Worm (Caenorhabditis elegans) whole organism, L3 larva: Measurements from ENCODE around the gene fbxb-104.

Source experiments
- R02D3.7 ChIP-seq: fragments of 150-350 bp; optimal IDR thresholded peaks from 2 replicates; lab custom pipeline; 2014; ENCODE audit warnings: missing biosample characterization, missing genetic modification characterization
- ZK546.5 ChIP-seq: sonication (generic microtip); optimal IDR thresholded peaks from 2 replicates; lab custom pipeline; 2017; ENCODE audit warnings: missing biosample characterization, missing genetic modification characterization
- aly-2 ChIP-seq: fragments of 150-350 bp; optimal IDR thresholded peaks from 2 replicates; lab custom pipeline; 2014; ENCODE audit warnings: missing biosample characterization, missing genetic modification characterization
- ama-1 ChIP-seq: fragments of 150-350 bp; optimal IDR thresholded peaks from 2 replicates; lab custom pipeline; 2018
- ceh-16 ChIP-seq: sonication (generic microtip); optimal IDR thresholded peaks from 2 replicates; lab custom pipeline; 2017; ENCODE audit warnings: missing biosample characterization, missing genetic modification characterization
- ceh-28 ChIP-seq: fragments of 150-350 bp; optimal IDR thresholded peaks from 2 replicates; lab custom pipeline; 2014; ENCODE audit warnings: missing biosample characterization, missing genetic modification reagents, missing genetic modification characterization
- ceh-82 ChIP-seq: fragments of 150-350 bp; optimal IDR thresholded peaks from 2 replicates; lab custom pipeline; 2014; ENCODE audit warnings: missing biosample characterization, missing genetic modification characterization
- ceh-9 ChIP-seq: sonication (generic microtip); optimal IDR thresholded peaks from 2 replicates; lab custom pipeline; 2018; ENCODE audit warnings: missing biosample characterization, missing genetic modification characterization
- daf-12 ChIP-seq: fragments of 150-350 bp; optimal IDR thresholded peaks from 2 replicates; lab custom pipeline; 2014; ENCODE audit warnings: missing biosample characterization, missing genetic modification reagents, missing genetic modification characterization
- egl-27 ChIP-seq: sonication (generic microtip); optimal IDR thresholded peaks from 4 replicates; lab custom pipeline; 2017; ENCODE audit warnings: missing biosample characterization, missing genetic modification reagents, missing genetic modification characterization
- egl-5 ChIP-seq: fragments of 150-350 bp; optimal IDR thresholded peaks from 2 replicates; lab custom pipeline; 2017; ENCODE audit warnings: missing biosample characterization, missing genetic modification reagents, missing genetic modification characterization, inconsistent platforms
- elt-1 ChIP-seq: fragments of 150-350 bp; optimal IDR thresholded peaks from 2 replicates; lab custom pipeline; 2014; ENCODE audit warnings: missing biosample characterization, missing genetic modification characterization
- elt-2 ChIP-seq: sonication (generic microtip); optimal IDR thresholded peaks from 2 replicates; lab custom pipeline; 2016; ENCODE audit warnings: missing genetic modification reagents, mild to moderate bottlenecking, missing genetic modification characterization, missing compliant biosample characterization
- elt-3 ChIP-seq, 3 experiments: fragments of 150-350 bp in 1 of 3; sonication (generic microtip) in 2 of 3; optimal IDR thresholded peaks; 2 replicates in 2 of 3; 4 replicates in 1 of 3; lab custom pipeline; 2014 to 2017; ENCODE audit warnings: missing biosample characterization in 3 of 3, missing genetic modification characterization in 3 of 3
- eor-1 ChIP-seq, 2 experiments: fragments of 150-350 bp; optimal IDR thresholded peaks; 2 replicates each; lab custom pipeline; 2014 to 2018; ENCODE audit warnings: missing biosample characterization in 2 of 2, missing genetic modification characterization in 2 of 2
- fkh-10 ChIP-seq: sonication (generic microtip); optimal IDR thresholded peaks from 2 replicates; lab custom pipeline; 2017; ENCODE audit warnings: missing biosample characterization, missing genetic modification reagents, missing genetic modification characterization
- fkh-2 ChIP-seq: fragments of 150-350 bp; optimal IDR thresholded peaks from 2 replicates; lab custom pipeline; 2014; ENCODE audit warnings: missing biosample characterization, missing genetic modification reagents, missing genetic modification characterization
- fos-1 ChIP-seq: fragments of 150-350 bp; optimal IDR thresholded peaks from 2 replicates; lab custom pipeline; 2014; ENCODE audit warnings: missing biosample characterization, missing genetic modification characterization
- hmg-11 ChIP-seq: sonication (generic microtip); optimal IDR thresholded peaks from 2 replicates; lab custom pipeline; 2016; ENCODE audit warnings: missing genetic modification characterization, missing compliant biosample characterization
- jun-1 ChIP-seq: fragments of 150-350 bp; optimal IDR thresholded peaks from 2 replicates; lab custom pipeline; 2014; ENCODE audit warnings: missing biosample characterization, missing genetic modification reagents, missing genetic modification characterization
- lin-15B ChIP-seq: fragments of 150-350 bp; optimal IDR thresholded peaks from 2 replicates; lab custom pipeline; 2014; ENCODE audit warnings: missing biosample characterization, missing genetic modification characterization
- lin-39 ChIP-seq: fragments of 150-350 bp; optimal IDR thresholded peaks from 2 replicates; lab custom pipeline; 2018; ENCODE audit warnings: missing biosample characterization, missing genetic modification reagents, missing genetic modification characterization
- lsy-12 ChIP-seq: sonication (generic microtip); optimal IDR thresholded peaks from 2 replicates; lab custom pipeline; 2016; ENCODE audit warnings: mild to moderate bottlenecking, missing genetic modification characterization, missing compliant biosample characterization
- mdl-1 ChIP-seq: fragments of 150-350 bp; optimal IDR thresholded peaks from 2 replicates; lab custom pipeline; 2014; ENCODE audit warnings: missing biosample characterization, missing genetic modification characterization
- mml-1 ChIP-seq: fragments of 150-350 bp; sonication (generic microtip); optimal IDR thresholded peaks from 3 replicates; lab custom pipeline; 2014; ENCODE audit warnings: missing biosample characterization, missing genetic modification characterization
- nfya-1 ChIP-seq: sonication (generic microtip); optimal IDR thresholded peaks from 2 replicates; lab custom pipeline; 2017; ENCODE audit warnings: missing genetic modification characterization, mild to moderate bottlenecking, missing compliant biosample characterization, antibody characterized with exemption, moderate library complexity; ENCODE audit not compliant: insufficient read depth
- nhr-11 ChIP-seq: fragments of 150-350 bp; optimal IDR thresholded peaks from 2 replicates; lab custom pipeline; 2014; ENCODE audit warnings: missing biosample characterization, missing genetic modification characterization
- nhr-12 ChIP-seq: fragments of 150-350 bp; optimal IDR thresholded peaks from 2 replicates; lab custom pipeline; 2014; ENCODE audit warnings: missing biosample characterization, missing genetic modification characterization
- nhr-23 ChIP-seq: fragments of 150-350 bp; optimal IDR thresholded peaks from 2 replicates; lab custom pipeline; 2014; ENCODE audit warnings: missing biosample characterization, missing genetic modification reagents, missing genetic modification characterization
- nhr-237 ChIP-seq: fragments of 150-350 bp; optimal IDR thresholded peaks from 2 replicates; lab custom pipeline; 2014; ENCODE audit warnings: missing biosample characterization, missing genetic modification characterization
- nhr-25 ChIP-seq: sonication (generic microtip); optimal IDR thresholded peaks from 2 replicates; lab custom pipeline; 2017; ENCODE audit warnings: missing biosample characterization, missing genetic modification characterization
- nhr-28 ChIP-seq: fragments of 150-350 bp; optimal IDR thresholded peaks from 2 replicates; lab custom pipeline; 2014; ENCODE audit warnings: missing biosample characterization, missing genetic modification characterization
- nhr-43 ChIP-seq: sonication (generic microtip); optimal IDR thresholded peaks from 2 replicates; lab custom pipeline; 2016; ENCODE audit warnings: mild to moderate bottlenecking, missing genetic modification characterization, missing compliant biosample characterization; ENCODE audit not compliant: poor library complexity, severe bottlenecking
- nhr-67 ChIP-seq: fragments of 150-350 bp; optimal IDR thresholded peaks from 2 replicates; lab custom pipeline; 2014; ENCODE audit warnings: missing biosample characterization, missing genetic modification characterization
- nhr-76 ChIP-seq: fragments of 150-350 bp; sonication (generic microtip); optimal IDR thresholded peaks from 5 replicates; lab custom pipeline; 2014; ENCODE audit warnings: missing biosample characterization, missing genetic modification characterization
- nhr-77 ChIP-seq: fragments of 150-350 bp; optimal IDR thresholded peaks from 2 replicates; lab custom pipeline; 2014; ENCODE audit warnings: missing biosample characterization, missing genetic modification characterization
- pha-4 ChIP-seq: fragments of 150-350 bp; optimal IDR thresholded peaks from 2 replicates; lab custom pipeline; 2014; ENCODE audit warnings: missing biosample characterization, missing genetic modification reagents, missing genetic modification characterization
- pqm-1 ChIP-seq: fragments of 150-350 bp; optimal IDR thresholded peaks from 2 replicates; lab custom pipeline; 2017; ENCODE audit warnings: missing biosample characterization, missing genetic modification characterization, inconsistent platforms
- sea-2 ChIP-seq: fragments of 150-350 bp; sonication (generic microtip); optimal IDR thresholded peaks from 4 replicates; lab custom pipeline; 2014; ENCODE audit warnings: missing biosample characterization, missing genetic modification reagents, missing genetic modification characterization
- skn-1 ChIP-seq: fragments of 150-350 bp; optimal IDR thresholded peaks from 2 replicates; lab custom pipeline; 2014; ENCODE audit warnings: missing biosample characterization, missing genetic modification characterization
- snpc-4 ChIP-seq: fragments of 150-350 bp; optimal IDR thresholded peaks from 2 replicates; lab custom pipeline; 2014; ENCODE audit warnings: missing biosample characterization, missing genetic modification characterization
- tbx-2 ChIP-seq: sonication (generic microtip); optimal IDR thresholded peaks from 2 replicates; lab custom pipeline; 2016; ENCODE audit warnings: mild to moderate bottlenecking, missing genetic modification characterization, missing compliant biosample characterization
- unc-39 ChIP-seq: sonication (generic microtip); optimal IDR thresholded peaks from 4 replicates; lab custom pipeline; 2017; ENCODE audit warnings: missing biosample characterization, missing genetic modification characterization
- unc-62 ChIP-seq: fragments of 150-350 bp; sonication (generic microtip); optimal IDR thresholded peaks from 4 replicates; lab custom pipeline; 2014; ENCODE audit warnings: missing biosample characterization, missing genetic modification reagents, missing genetic modification characterization
- zag-1 ChIP-seq: fragments of 150-350 bp; optimal IDR thresholded peaks from 2 replicates; lab custom pipeline; 2014; ENCODE audit warnings: missing biosample characterization, missing genetic modification characterization
- ztf-11 ChIP-seq: fragments of 150-350 bp; optimal IDR thresholded peaks from 2 replicates; lab custom pipeline; 2014; ENCODE audit warnings: missing biosample characterization, missing genetic modification characterization
- ztf-4 ChIP-seq: fragments of 150-350 bp; optimal IDR thresholded peaks from 2 replicates; lab custom pipeline; 2014; ENCODE audit warnings: missing biosample characterization, missing genetic modification characterization

Gene fbxb-104

DNA sequence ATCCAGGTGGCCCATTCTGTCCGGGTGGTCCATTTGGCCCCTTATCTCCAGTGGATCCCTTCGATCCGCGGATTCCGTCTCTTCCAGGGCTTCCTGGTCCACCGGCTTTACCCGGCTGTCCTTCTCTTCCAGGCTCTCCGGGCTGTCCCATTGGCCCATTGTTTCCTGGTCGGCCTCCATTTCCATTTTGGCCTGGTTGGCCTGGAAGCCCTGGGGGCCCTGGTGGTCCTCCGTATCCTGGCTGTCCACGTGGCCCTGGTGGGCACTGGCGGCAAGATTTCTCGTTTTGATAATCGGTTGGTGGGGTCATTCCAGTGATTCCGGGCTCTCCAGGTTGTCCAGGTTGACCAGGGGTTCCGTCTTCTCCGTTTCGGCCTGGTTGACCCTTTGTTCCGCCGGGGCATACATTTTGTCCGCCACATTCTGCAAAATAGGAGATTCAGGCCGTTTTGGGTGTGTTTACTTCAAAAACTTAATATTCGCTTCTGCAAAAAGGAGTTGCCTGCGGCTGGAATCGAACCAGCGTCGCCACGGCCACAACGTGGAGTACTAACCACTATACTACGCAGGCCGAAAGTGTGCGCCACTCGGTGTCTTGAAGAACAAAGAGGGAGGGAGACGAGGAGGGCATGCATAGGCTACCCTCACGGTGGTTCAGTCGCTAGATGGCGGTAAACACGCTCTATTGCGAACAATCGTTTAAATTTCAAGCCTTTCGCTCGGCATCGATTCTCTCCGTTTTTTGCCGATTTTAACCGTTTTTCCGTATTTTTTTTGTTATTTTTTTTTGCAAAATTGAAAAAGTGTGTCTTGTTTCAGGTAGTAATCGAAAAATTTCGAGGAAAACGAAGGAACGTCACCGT lies 44.1 kb upstream of the fbxb-104 start, which contains the start of gene W09G10.9 (continued):
- TF ChIP-seq ceh-9 (no peak), pqm-1 (tag; lab: Kevin White, UChicago) (peak; percentile 8), ceh-28 (tag; lab: Kevin White, UChicago) (no peak), nhr-28 (tag; lab: Kevin White, UChicago) (no peak), snpc-4 (tag; lab: Kevin White, UChicago) (peak; percentile 25), egl-27 (tag; lab: Kevin White, UChicago) (no peak), jun-1 (tag; lab: Kevin White, UChicago) (no peak), elt-3 (tag; optimal IDR thresholded peaks at IDR 0.05; lab: Kevin White, UChicago) (no peak)

DNA sequence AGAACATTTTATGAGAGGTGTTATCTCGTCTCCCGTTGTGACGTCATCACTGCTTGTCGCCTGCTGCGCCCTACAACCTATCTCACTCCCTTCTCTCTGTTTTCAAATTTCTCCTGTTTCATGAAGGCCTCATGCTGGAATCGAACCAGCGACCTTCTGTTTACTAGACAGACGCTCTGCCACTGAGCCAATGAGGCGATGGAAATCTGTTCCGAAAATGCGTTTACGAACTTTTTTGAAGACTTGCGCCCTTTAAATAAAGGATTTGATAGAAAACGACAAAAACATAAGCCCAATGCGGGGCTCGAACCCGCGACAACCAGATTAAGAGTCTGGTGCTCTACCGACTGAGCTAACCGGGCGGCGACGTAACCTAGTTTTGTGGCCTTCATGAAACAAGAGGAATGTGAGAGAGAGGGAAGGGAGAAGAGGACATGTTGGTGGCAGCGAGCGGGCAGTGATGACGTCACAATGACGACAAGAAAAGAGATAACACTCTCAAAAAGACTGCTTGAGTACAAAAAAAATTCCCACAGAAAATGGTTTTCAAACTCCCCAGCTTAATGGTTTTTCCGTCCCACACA lies 42.0 kb upstream of the fbxb-104 start, which contains the start of gene clec-126:
Gene clec-126 (plus strand): TSS at position 534 of the 584 bp plus-strand sequence.
- TF ChIP-seq nhr-77 (tag; lab: Kevin White, UChicago): no peak
- TF ChIP-seq fos-1 (tag; lab: Kevin White, UChicago): no peak
- TF ChIP-seq ztf-4 (tag; lab: Kevin White, UChicago): peak; percentile 49
- TF ChIP-seq nhr-23 (tag; lab: Kevin White, UChicago): peak; percentile 45
- TF ChIP-seq ceh-28 (tag; lab: Kevin White, UChicago): peak; percentile 18
- TF ChIP-seq zag-1: no peak
- peak; percentile 51 for TF ChIP-seq lin-15B (tag; lab: Kevin White, UChicago)
- peak; percentile 76 for TF ChIP-seq lin-39 (tag; lab: Kevin White, UChicago)
- no peak for TF ChIP-seq mdl-1
- TF ChIP-seq eor-1 (tag; optimal IDR thresholded peaks at IDR 0.05; lab: Kevin White, UChicago): no peak
- peak; percentile 21 for TF ChIP-seq skn-1 (tag; lab: Kevin White, UChicago)
- TF ChIP-seq unc-62 (GFP tag; lab: Kevin White, UChicago): no peak
- peak; percentile 76 for TF ChIP-seq nhr-25 (tag; lab: Kevin White, UChicago)
- peak; percentile 39 for TF ChIP-seq nhr-43 (tag; lab: Kevin White, UChicago)
- TF ChIP-seq sea-2 (GFP tag; lab: Kevin White, UChicago): no peak
- no peak for TF ChIP-seq unc-39 (tag; lab: Kevin White, UChicago)
- TF ChIP-seq tbx-2: peak; percentile 69
- no peak for TF ChIP-seq daf-12
- peak; percentile 70 for TF ChIP-seq egl-5
- no peak for TF ChIP-seq ztf-11 (tag; lab: Kevin White, UChicago)
- TF ChIP-seq ceh-9: no peak
- TF ChIP-seq nfya-1: peak; percentile 87
- TF ChIP-seq nhr-237 (tag; lab: Kevin White, UChicago): no peak
- TF ChIP-seq lsy-12 (tag; lab: Kevin White, UChicago): peak; percentile 79
- TF ChIP-seq aly-2 (tag; lab: Kevin White, UChicago): no peak
- TF ChIP-seq nhr-12 (tag; lab: Kevin White, UChicago): no peak
- TF ChIP-seq pqm-1 (tag; lab: Kevin White, UChicago): peak; percentile 21
- TF ChIP-seq ceh-16: peak; percentile 61
- peak; percentile 17 for TF ChIP-seq R02D3.7 (tag; lab: Kevin White, UChicago)
- peak; percentile 19 for TF ChIP-seq ceh-82
- TF ChIP-seq ZK546.5 (tag; lab: Kevin White, UChicago): no peak
- TF ChIP-seq nhr-76 (tag; lab: Kevin White, UChicago): no peak
- no peak for TF ChIP-seq fkh-10 (GFP tag; lab: Kevin White, UChicago)
- TF ChIP-seq pha-4: peak; percentile 59
- peak; percentile 58 for TF ChIP-seq jun-1 (tag; lab: Kevin White, UChicago)
- peak; percentile 55 for TF ChIP-seq ama-1
- TF ChIP-seq snpc-4 (tag; lab: Kevin White, UChicago): peak; percentile 29
- peak; percentile 78 for TF ChIP-seq elt-2
- TF ChIP-seq egl-27 (tag; lab: Kevin White, UChicago): peak; percentile 72
- no peak for TF ChIP-seq mml-1 (tag; lab: Kevin White, UChicago)
- TF ChIP-seq nhr-28 (tag; lab: Kevin White, UChicago): no peak
- TF ChIP-seq elt-1 (tag; lab: Kevin White, UChicago): no peak
- TF ChIP-seq nhr-67 (tag; lab: Kevin White, UChicago): no peak
- no peak for TF ChIP-seq fkh-2 (tag; lab: Kevin White, UChicago)
- TF ChIP-seq elt-3 (tag; optimal IDR thresholded peaks at IDR 0.05; lab: Kevin White, UChicago): peak in 1 of 3 experiments; percentile 10
- peak; percentile 71 for TF ChIP-seq hmg-11
- TF ChIP-seq nhr-11 (tag; lab: Kevin White, UChicago): no peak
